Worm (Caenorhabditis elegans) whole organism, young adult: ENCODE results near the gene ZK1290.11.

Experiments used
- B0019.2 ChIP-seq: fragments of 200-800 bp; sonication (Bioruptor generic); conservative IDR thresholded peaks from 2 replicates; pipeline ENCODE4 v1.3.6; 2022; ENCODE audit warnings: missing genetic modification reagents, missing genetic modification characterization, missing compliant biosample characterization
- F10E7.11 ChIP-seq: sonication (generic microtip); optimal IDR thresholded peaks from 2 replicates; lab custom pipeline; 2017; ENCODE audit warnings: mild to moderate bottlenecking, missing genetic modification characterization, moderate library complexity, missing compliant biosample characterization
- F23B12.7 ChIP-seq: sonication (generic microtip); optimal IDR thresholded peaks from 2 replicates; lab custom pipeline; 2017; ENCODE audit warnings: missing genetic modification characterization, mild to moderate bottlenecking, missing compliant biosample characterization, antibody characterized with exemption, moderate library complexity; ENCODE audit not compliant: insufficient read depth
- F39B2.1 ChIP-seq: fragments of 200-800 bp; sonication (Bioruptor generic); IDR thresholded peaks from 2 replicates; pipeline ENCODE4 v1.3.6; 2022; ENCODE audit warnings: missing genetic modification reagents, missing genetic modification characterization, missing compliant biosample characterization
- Y53G8AR.9 ChIP-seq: fragments of 200-800 bp; sonication (Bioruptor generic); conservative IDR thresholded peaks from 2 replicates; pipeline ENCODE4 v1.3.6; 2022; ENCODE audit warnings: missing genetic modification reagents, missing genetic modification characterization, missing compliant biosample characterization
- akir-1 ChIP-seq: fragments of 200-800 bp; sonication (Bioruptor generic); optimal IDR thresholded peaks from 2 replicates; lab custom pipeline; 2018; ENCODE audit warnings: mild to moderate bottlenecking, missing genetic modification characterization, moderate library complexity, missing compliant biosample characterization
- bed-1 ChIP-seq: fragments of 200-800 bp; sonication (Bioruptor generic); IDR thresholded peaks from 2 replicates; pipeline ENCODE4 v1.3.6; 2022; ENCODE audit warnings: missing genetic modification reagents, missing genetic modification characterization, missing compliant biosample characterization
- ccch-3 ChIP-seq: fragments of 200-800 bp; sonication (Bioruptor generic); optimal IDR thresholded peaks from 2 replicates; lab custom pipeline; 2018; ENCODE audit warnings: mild to moderate bottlenecking, missing genetic modification characterization, missing compliant biosample characterization
- cebp-2 ChIP-seq: fragments of 200-800 bp; sonication (Bioruptor generic); IDR thresholded peaks from 2 replicates; pipeline ENCODE4 v1.3.6; 2022; ENCODE audit warnings: missing genetic modification characterization, missing compliant biosample characterization
- ceh-27 ChIP-seq: fragments of 200-800 bp; sonication (Bioruptor generic); optimal IDR thresholded peaks from 2 replicates; lab custom pipeline; 2018; ENCODE audit warnings: mild to moderate bottlenecking, missing genetic modification characterization, moderate library complexity, missing compliant biosample characterization
- ceh-40 ChIP-seq: fragments of 200-800 bp; sonication (Bioruptor generic); IDR thresholded peaks from 2 replicates; pipeline ENCODE4 v1.3.6; 2022; ENCODE audit warnings: missing genetic modification characterization, missing compliant biosample characterization
- ceh-79 ChIP-seq: sonication (generic microtip); optimal IDR thresholded peaks from 2 replicates; lab custom pipeline; 2017; ENCODE audit warnings: mild to moderate bottlenecking, missing genetic modification characterization, missing compliant biosample characterization
- ceh-91 ChIP-seq: fragments of 200-800 bp; sonication (Bioruptor generic); IDR thresholded peaks from 2 replicates; pipeline ENCODE4 v1.3.6; 2022; ENCODE audit warnings: missing genetic modification reagents, missing genetic modification characterization, missing compliant biosample characterization
- die-1 ChIP-seq: sonication (generic microtip); optimal IDR thresholded peaks from 2 replicates; lab custom pipeline; 2016; ENCODE audit warnings: missing genotype, mild to moderate bottlenecking, missing genetic modification characterization, missing compliant biosample characterization
- dpl-1 ChIP-seq: fragments of 150-350 bp; optimal IDR thresholded peaks from 2 replicates; lab custom pipeline; 2014; ENCODE audit warnings: missing biosample characterization, missing genetic modification reagents, missing genetic modification characterization
- egl-18 ChIP-seq: fragments of 200-800 bp; sonication (Bioruptor generic); IDR thresholded peaks from 2 replicates; pipeline ENCODE4 v1.3.6; 2022; ENCODE audit warnings: missing genetic modification reagents, missing genetic modification characterization, missing compliant biosample characterization
- ekl-4 ChIP-seq: fragments of 200-800 bp; sonication (Bioruptor generic); IDR thresholded peaks from 2 replicates; pipeline ENCODE4 v1.3.6; 2022; ENCODE audit warnings: missing genetic modification reagents, missing genetic modification characterization, missing compliant biosample characterization
- ets-4 ChIP-seq: fragments of 200-800 bp; sonication (Bioruptor generic); optimal IDR thresholded peaks from 2 replicates; lab custom pipeline; 2018; ENCODE audit warnings: mild to moderate bottlenecking, missing genetic modification characterization, missing compliant biosample characterization
- hlh-12 ChIP-seq: sonication (generic microtip); optimal IDR thresholded peaks from 2 replicates; lab custom pipeline; 2016; ENCODE audit warnings: missing genetic modification characterization, missing compliant biosample characterization
- hmg-1.2 ChIP-seq: fragments of 200-800 bp; sonication (Bioruptor generic); IDR thresholded peaks from 2 replicates; pipeline ENCODE4 v1.3.6; 2022; ENCODE audit warnings: missing genetic modification reagents, missing genetic modification characterization, missing compliant biosample characterization
- hmg-20 ChIP-seq: fragments of 200-800 bp; sonication (Bioruptor generic); IDR thresholded peaks from 2 replicates; pipeline ENCODE4 v1.3.6; 2022; ENCODE audit warnings: missing genetic modification reagents, missing genetic modification characterization, missing compliant biosample characterization
- hrde-1 ChIP-seq: sonication (generic microtip); optimal IDR thresholded peaks from 2 replicates; lab custom pipeline; 2016; ENCODE audit warnings: missing genetic modification characterization, mild to moderate bottlenecking, missing compliant biosample characterization, moderate library complexity, missing genotype, missing genetic modification reagents, borderline replicate concordance
- lin-26 ChIP-seq: fragments of 200-800 bp; sonication (Bioruptor generic); IDR thresholded peaks from 2 replicates; pipeline ENCODE4 v1.3.6; 2022; ENCODE audit warnings: missing genetic modification reagents, missing genetic modification characterization, missing compliant biosample characterization
- lin-40 ChIP-seq: sonication (generic microtip); optimal IDR thresholded peaks from 2 replicates; lab custom pipeline; 2016; ENCODE audit warnings: missing genetic modification characterization, mild to moderate bottlenecking, missing compliant biosample characterization, missing genotype, missing genetic modification reagents
- madf-10 ChIP-seq: sonication (generic microtip); optimal IDR thresholded peaks from 2 replicates; lab custom pipeline; 2016; ENCODE audit warnings: mild to moderate bottlenecking, missing genetic modification characterization, missing compliant biosample characterization
- madf-3 ChIP-seq: fragments of 200-800 bp; sonication (Bioruptor generic); IDR thresholded peaks from 2 replicates; pipeline ENCODE4 v1.3.6; 2022; ENCODE audit warnings: missing genetic modification reagents, missing genetic modification characterization, missing compliant biosample characterization
- madf-6 ChIP-seq: fragments of 200-800 bp; sonication (Bioruptor generic); IDR thresholded peaks from 2 replicates; pipeline ENCODE4 v1.3.6; 2022; ENCODE audit warnings: missing genetic modification reagents, missing genetic modification characterization, missing compliant biosample characterization
- mel-28 ChIP-seq: sonication (generic microtip); optimal IDR thresholded peaks from 2 replicates; lab custom pipeline; 2016; ENCODE audit warnings: borderline replicate concordance, mild to moderate bottlenecking, missing genetic modification characterization, missing compliant biosample characterization
- mes-4 ChIP-seq: sonication (generic microtip); optimal IDR thresholded peaks from 2 replicates; lab custom pipeline; 2016; ENCODE audit warnings: missing genotype, missing genetic modification characterization, missing compliant biosample characterization
- nfya-1 ChIP-seq: sonication (generic microtip); optimal IDR thresholded peaks from 2 replicates; lab custom pipeline; 2017; ENCODE audit warnings: antibody characterized with exemption, missing compliant biosample characterization, missing genetic modification characterization, borderline replicate concordance; ENCODE audit not compliant: insufficient read depth
- nfya-2 ChIP-seq: fragments of 200-800 bp; sonication (Bioruptor generic); IDR thresholded peaks from 2 replicates; pipeline ENCODE4 v1.3.6; 2022; ENCODE audit warnings: missing genetic modification reagents, missing genetic modification characterization, missing compliant biosample characterization
- nhr-120 ChIP-seq: fragments of 200-800 bp; sonication (Bioruptor generic); IDR thresholded peaks from 2 replicates; pipeline ENCODE4 v1.3.6; 2022; ENCODE audit warnings: missing genetic modification characterization, missing compliant biosample characterization
- nhr-27 ChIP-seq: fragments of 200-800 bp; sonication (Bioruptor generic); optimal IDR thresholded peaks from 2 replicates; lab custom pipeline; 2018; ENCODE audit warnings: mild to moderate bottlenecking, missing genetic modification characterization, moderate library complexity, missing compliant biosample characterization
- nhr-80 ChIP-seq: sonication (generic microtip); optimal IDR thresholded peaks from 2 replicates; lab custom pipeline; 2016; ENCODE audit warnings: missing genetic modification characterization, missing compliant biosample characterization
- nhr-90 ChIP-seq: sonication (generic microtip); optimal IDR thresholded peaks from 2 replicates; lab custom pipeline; 2016; ENCODE audit warnings: missing genotype, mild to moderate bottlenecking, missing genetic modification characterization, missing compliant biosample characterization
- pbrm-1 ChIP-seq: fragments of 200-800 bp; sonication (Bioruptor generic); IDR thresholded peaks from 2 replicates; pipeline ENCODE4 v1.3.6; 2022; ENCODE audit warnings: missing genetic modification reagents, missing genetic modification characterization, missing compliant biosample characterization
- rcor-1 ChIP-seq: fragments of 200-800 bp; sonication (Bioruptor generic); IDR thresholded peaks from 2 replicates; pipeline ENCODE4 v1.3.6; 2022; ENCODE audit warnings: missing genetic modification reagents, missing genetic modification characterization, missing compliant biosample characterization
- rec-8 ChIP-seq, 2 experiments: sonication (generic microtip); optimal IDR thresholded peaks; 2 replicates each; lab custom pipeline; 2016; ENCODE audit warnings: mild to moderate bottlenecking in 2 of 2, missing genetic modification characterization in 2 of 2, missing genetic modification reagents in 2 of 2, missing genotype in 2 of 2, missing biosample characterization in 1 of 2, missing compliant biosample characterization in 1 of 2, moderate library complexity in 1 of 2
- repo-1 ChIP-seq: sonication (generic microtip); optimal IDR thresholded peaks from 2 replicates; lab custom pipeline; 2017; ENCODE audit warnings: mild to moderate bottlenecking, missing genetic modification characterization, missing compliant biosample characterization
- sea-2 ChIP-seq: fragments of 200-800 bp; sonication (Bioruptor generic); IDR thresholded peaks from 2 replicates; pipeline ENCODE4 v1.3.6; 2022; ENCODE audit warnings: missing genetic modification characterization, missing compliant biosample characterization
- snpc-1.3 ChIP-seq: sonication (generic microtip); optimal IDR thresholded peaks from 2 replicates; lab custom pipeline; 2017; ENCODE audit warnings: missing genetic modification characterization, mild to moderate bottlenecking, missing compliant biosample characterization, antibody characterized with exemption, moderate library complexity, missing genotype, missing genetic modification reagents; ENCODE audit not compliant: insufficient read depth
- snpc-4 ChIP-seq, 5 experiments: fragments of 150-350 bp in 1 of 5; sonication (generic microtip) in 4 of 5; optimal IDR thresholded peaks; 2 replicates each; lab custom pipeline; 2014 to 2018; ENCODE audit warnings: missing genetic modification characterization in 5 of 5, missing biosample characterization in 3 of 5, antibody characterized with exemption in 2 of 5, mild to moderate bottlenecking in 2 of 5, missing compliant biosample characterization in 2 of 5, missing genotype in 2 of 5, moderate library complexity in 2 of 5, missing genetic modification reagents in 1 of 5
- sptf-2 ChIP-seq: fragments of 200-800 bp; sonication (Bioruptor generic); optimal IDR thresholded peaks from 2 replicates; lab custom pipeline; 2018; ENCODE audit warnings: mild to moderate bottlenecking, missing genetic modification characterization, missing compliant biosample characterization
- tlf-1 ChIP-seq: fragments of 200-800 bp; sonication (Bioruptor generic); optimal IDR thresholded peaks from 2 replicates; lab custom pipeline; 2018; ENCODE audit warnings: mild to moderate bottlenecking, missing genetic modification characterization, missing compliant biosample characterization
- unc-62 ChIP-seq: fragments of 150-350 bp; optimal IDR thresholded peaks from 2 replicates; lab custom pipeline; 2014; ENCODE audit warnings: missing biosample characterization, missing genetic modification reagents, missing genetic modification characterization
- ztf-22 ChIP-seq: fragments of 200-800 bp; sonication (Bioruptor generic); optimal IDR thresholded peaks from 2 replicates; lab custom pipeline; 2018; ENCODE audit warnings: mild to moderate bottlenecking, missing genetic modification characterization, moderate library complexity, missing compliant biosample characterization
- ztf-26 ChIP-seq: sonication (generic microtip); optimal IDR thresholded peaks from 2 replicates; lab custom pipeline; 2017; ENCODE audit warnings: missing genetic modification characterization, missing compliant biosample characterization

Gene ZK1290.11

DNA sequence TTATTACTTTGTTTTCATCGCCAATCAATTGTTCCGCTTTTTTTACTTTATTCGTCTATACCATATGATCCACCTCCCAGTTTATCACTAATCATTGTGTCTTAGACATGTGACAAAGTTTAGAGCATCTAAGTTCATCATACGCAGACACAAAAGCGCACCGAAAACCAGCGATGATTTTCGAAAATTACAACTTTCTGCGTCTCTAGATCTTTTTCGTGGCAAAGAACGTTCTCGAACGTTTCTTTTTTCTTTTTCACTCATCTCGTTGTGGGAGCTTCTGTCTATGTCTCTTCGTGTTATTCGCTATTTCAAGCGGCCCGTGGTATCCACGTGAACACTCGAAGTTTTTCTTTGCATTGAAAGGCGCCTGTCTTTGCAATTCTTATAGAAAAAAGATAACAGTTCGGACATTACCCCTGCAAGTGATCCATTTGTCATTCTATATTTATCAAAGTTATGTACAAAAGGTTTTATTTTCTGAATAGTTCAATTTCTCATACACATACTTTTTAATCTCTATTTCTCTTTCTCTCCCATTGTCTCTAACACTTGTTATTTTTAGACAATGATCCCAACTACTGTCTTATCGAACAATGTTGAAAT is 32.2 kb downstream of the ZK1290.11 start, which contains the start of gene ZK1290.5 (continued):
- no peak for TF ChIP-seq nhr-120 (GFP tag; lab: Robert Waterston, UW)
- no peak for TF ChIP-seq unc-62 (GFP tag; lab: Kevin White, UChicago)
- TF ChIP-seq egl-18 (GFP tag; lab: Robert Waterston, UW) = no peak
- TF ChIP-seq ztf-22 (GFP tag; lab: Kevin White, UChicago) = peak; percentile 85
- TF ChIP-seq madf-3 (GFP tag; lab: Robert Waterston, UW) = no peak
- TF ChIP-seq ets-4 (GFP tag; lab: Kevin White, UChicago) = no peak
- no peak for TF ChIP-seq snpc-4 (GFP tag; optimal IDR thresholded peaks at IDR 0.05; lab: Kevin White, UChicago)
- TF ChIP-seq snpc-4 (tag; optimal IDR thresholded peaks at IDR 0.05; lab: Kevin White, UChicago) = peak in 1 of 4 experiments; percentile 44
- peak; percentile 77 for TF ChIP-seq nhr-80
- no peak for TF ChIP-seq F39B2.1 (GFP tag; lab: Robert Waterston, UW)
- peak; percentile 92 for TF ChIP-seq ztf-26 (tag; lab: Kevin White, UChicago)
- peak; percentile 43 for TF ChIP-seq die-1 (tag; lab: Kevin White, UChicago)
- no peak for TF ChIP-seq hlh-12 (tag; lab: Kevin White, UChicago)
- TF ChIP-seq mel-28 (tag; lab: Kevin White, UChicago) = no peak
- peak; percentile 50 for TF ChIP-seq ceh-27 (GFP tag; lab: Kevin White, UChicago)
- TF ChIP-seq nhr-90 (tag; lab: Kevin White, UChicago) = peak; percentile 43
- no peak for TF ChIP-seq ceh-91 (GFP tag; lab: Robert Waterston, UW)
- TF ChIP-seq akir-1 (GFP tag; lab: Kevin White, UChicago) = no peak
- no peak for TF ChIP-seq B0019.2 (GFP tag; lab: Robert Waterston, UW)
- no peak for TF ChIP-seq F10E7.11 (tag; lab: Kevin White, UChicago)
- no peak for TF ChIP-seq sptf-2 (GFP tag; lab: Kevin White, UChicago)
- TF ChIP-seq ceh-79 (tag; lab: Kevin White, UChicago) = no peak
- no peak for TF ChIP-seq ceh-40 (GFP tag; lab: Robert Waterston, UW)
- TF ChIP-seq hmg-20 (GFP tag; lab: Robert Waterston, UW) = peak; percentile 6; the same call in 1 of the 2 replicates
- no peak for TF ChIP-seq pbrm-1 (GFP tag; lab: Robert Waterston, UW)
- TF ChIP-seq sea-2 = no peak
- TF ChIP-seq tlf-1 (GFP tag; lab: Kevin White, UChicago) = peak; percentile 84
- no peak for TF ChIP-seq nhr-27 (tag; lab: Kevin White, UChicago)
- no peak for TF ChIP-seq rec-8 (tag; optimal IDR thresholded peaks at IDR 0.05; lab: Kevin White, UChicago)
- no peak for TF ChIP-seq mes-4 (tag; lab: Kevin White, UChicago)
- no peak for TF ChIP-seq nfya-2 (GFP tag; lab: Robert Waterston, UW)
- peak; percentile 94 for TF ChIP-seq lin-40 (tag; lab: Kevin White, UChicago)
- no peak for TF ChIP-seq ccch-3 (GFP tag; lab: Kevin White, UChicago)
- TF ChIP-seq repo-1 (tag; lab: Kevin White, UChicago) = peak; percentile 72
- TF ChIP-seq ekl-4 (GFP tag; lab: Robert Waterston, UW) = peak; percentile 78
- TF ChIP-seq hrde-1 (tag; lab: Kevin White, UChicago) = no peak
- no peak for TF ChIP-seq rcor-1 (GFP tag; lab: Robert Waterston, UW)
- no peak for TF ChIP-seq madf-6
- TF ChIP-seq snpc-1.3 (tag; lab: Kevin White, UChicago) = no peak
- no peak for TF ChIP-seq cebp-2 (GFP tag; lab: Robert Waterston, UW)
- no peak for TF ChIP-seq nfya-1 (tag; lab: Kevin White, UChicago)
- TF ChIP-seq madf-10 (tag; lab: Kevin White, UChicago) = peak; percentile 72
- TF ChIP-seq bed-1 (GFP tag; lab: Robert Waterston, UW) = no peak
- 0 out of 2 replicates have a peak, but pooled peaks have one; percentile 43 for TF ChIP-seq Y53G8AR.9 (GFP tag; lab: Robert Waterston, UW)
- no peak for TF ChIP-seq dpl-1
- TF ChIP-seq hmg-1.2 = peak; percentile 65
- peak; percentile 6 for TF ChIP-seq F23B12.7
- TF ChIP-seq lin-26 (GFP tag; lab: Robert Waterston, UW) = no peak
